Fruit fly (Drosophila melanogaster) whole organism, adult: ENCODE results near the gene CG43339.

Experiments used
- CG14711 ChIP-seq: fragments of 200-800 bp; sonication (Bioruptor generic); optimal IDR thresholded peaks from 2 replicates; lab custom pipeline; 2018; ENCODE audit warnings: missing biosample characterization, mild to moderate bottlenecking, missing genetic modification characterization, moderate library complexity
- CG7045 ChIP-seq: fragments of 200-800 bp; sonication (Bioruptor generic); optimal IDR thresholded peaks from 2 replicates; lab custom pipeline; 2017; ENCODE audit warnings: missing biosample characterization, mild to moderate bottlenecking, missing genetic modification characterization
- Crg-1 ChIP-seq: fragments of 200-800 bp; sonication (Bioruptor generic); optimal IDR thresholded peaks from 2 replicates; lab custom pipeline; 2016; ENCODE audit warnings: missing biosample characterization, missing genetic modification characterization
- cnc ChIP-seq, 2 experiments: fragments of >200 bp; optimal IDR thresholded peaks; 2 replicates each; lab custom pipeline; 2017
- ovo ChIP-seq: fragments of 200-800 bp; sonication (Bioruptor generic); optimal IDR thresholded peaks from 2 replicates; lab custom pipeline; 2016; ENCODE audit warnings: missing biosample characterization, missing genetic modification characterization

CG43339 gene

dm6 chr2L:18623435-18623834, 49.6 kb downstream of the CG43339 start:
- no peak for TF ChIP-seq ovo (GFP tag; lab: Kevin White, UChicago)
- no peak for TF ChIP-seq CG14711 (tag; lab: Kevin White, UChicago)
- TF ChIP-seq Crg-1 (GFP tag; lab: Kevin White, UChicago): no peak
- TF ChIP-seq CG7045 (GFP tag; lab: Kevin White, UChicago): no peak
- no peak for TF ChIP-seq cnc (optimal IDR thresholded peaks at IDR 0.05; lab: Kevin White, UChicago)
